Worm (Caenorhabditis elegans) whole organism, L3 larva: ENCODE data around the gene cutl-19.

Experiments used
- aly-2 ChIP-seq: fragments of 150-350 bp; optimal IDR thresholded peaks from 2 replicates; lab custom pipeline; 2014; ENCODE audit warnings: missing biosample characterization, missing genetic modification characterization
- egl-27 ChIP-seq: sonication (generic microtip); optimal IDR thresholded peaks from 4 replicates; lab custom pipeline; 2017; ENCODE audit warnings: missing biosample characterization, missing genetic modification reagents, missing genetic modification characterization
- fkh-10 ChIP-seq: sonication (generic microtip); optimal IDR thresholded peaks from 2 replicates; lab custom pipeline; 2017; ENCODE audit warnings: missing biosample characterization, missing genetic modification reagents, missing genetic modification characterization
- nhr-11 ChIP-seq: fragments of 150-350 bp; optimal IDR thresholded peaks from 2 replicates; lab custom pipeline; 2014; ENCODE audit warnings: missing biosample characterization, missing genetic modification characterization
- unc-39 ChIP-seq: sonication (generic microtip); optimal IDR thresholded peaks from 4 replicates; lab custom pipeline; 2017; ENCODE audit warnings: missing biosample characterization, missing genetic modification characterization

ce11 chrIII:5190179-5190578 lies 27.2 kb downstream of the cutl-19 start:
- TF ChIP-seq aly-2 (tag; lab: Kevin White, UChicago) = no peak
- TF ChIP-seq unc-39 (tag; lab: Kevin White, UChicago) = no peak
- TF ChIP-seq fkh-10 (GFP tag; lab: Kevin White, UChicago) = no peak
- TF ChIP-seq nhr-11 (tag; lab: Kevin White, UChicago) = no peak
- no peak for TF ChIP-seq egl-27
